Fruit fly (Drosophila melanogaster): Measurements from ENCODE around the gene CG2162.

CG2162 gene

dm6 chr3L:3042150-3043049 is 7.4 kb downstream of the CG2162 start, which contains the start of gene Prx4 (continued):
- peak; percentile 2 for TF ChIP-seq CG7368 (GFP tag; optimal IDR thresholded peaks at IDR 0.05)
- peak; percentile 49 for TF ChIP-seq net (GFP tag; optimal IDR thresholded peaks at IDR 0.05)
- TF ChIP-seq CG8632 (GFP tag; optimal IDR thresholded peaks at IDR 0.05), result peak; percentile 69
- peak; percentile 66 for TF ChIP-seq CG3919 (GFP tag; optimal IDR thresholded peaks at IDR 0.05)
- TF ChIP-seq Hr38 (GFP tag; optimal IDR thresholded peaks at IDR 0.05), result no peak
- TF ChIP-seq CG6808 (GFP tag; optimal IDR thresholded peaks at IDR 0.05), result peak; percentile 49
- peak; percentile 47 for TF ChIP-seq CG1621 (tag; optimal IDR thresholded peaks at IDR 0.05)
- TF ChIP-seq vri (GFP tag; optimal IDR thresholded peaks at IDR 0.05), result no peak
- TF ChIP-seq CG4318 (GFP tag; optimal IDR thresholded peaks at IDR 0.05), result peak; percentile 5
- peak; percentile 49 for TF ChIP-seq Sox102F (GFP tag; optimal IDR thresholded peaks at IDR 0.05)
- TF ChIP-seq fd85E (GFP tag; optimal IDR thresholded peaks at IDR 0.05), result no peak
- peak; percentile 45 for TF ChIP-seq spab (GFP tag; optimal IDR thresholded peaks at IDR 0.05)
- TF ChIP-seq Blimp-1 (GFP tag; optimal IDR thresholded peaks at IDR 0.05), result no peak
- peak; percentile 31 for TF ChIP-seq CG8319 (GFP tag; optimal IDR thresholded peaks at IDR 0.05)
- peak; percentile 72 for TF ChIP-seq lz (GFP tag; optimal IDR thresholded peaks at IDR 0.05)
- TF ChIP-seq Sox14 (GFP tag; optimal IDR thresholded peaks at IDR 0.05), result peak; percentile 59
- TF ChIP-seq Met (GFP tag; optimal IDR thresholded peaks at IDR 0.05), result peak; percentile 71
- peak; percentile 50 for TF ChIP-seq CG16779 (tag; optimal IDR thresholded peaks at IDR 0.05)
- peak; percentile 39 for TF ChIP-seq fd59A (GFP tag; optimal IDR thresholded peaks at IDR 0.05)
- TF ChIP-seq cyc (GFP tag; optimal IDR thresholded peaks at IDR 0.05), result peak; percentile 40
- TF ChIP-seq CG6854 (GFP tag; optimal IDR thresholded peaks at IDR 0.05), result no peak
- peak; percentile 90 for TF ChIP-seq CG6163 (GFP tag; IDR thresholded peaks at IDR 0.05)
- TF ChIP-seq eg (GFP tag; IDR thresholded peaks at IDR 0.05), result peak; percentile 85
- TF ChIP-seq CG15336 (GFP tag; IDR thresholded peaks at IDR 0.05), result peak; percentile 77
- peak; percentile 63; the same call in 1 of the 2 replicates for TF ChIP-seq CG11294 (GFP tag; IDR thresholded peaks at IDR 0.05)
- TF ChIP-seq CG34406 (GFP tag; optimal IDR thresholded peaks at IDR 0.05), result peak; percentile 65
- TF ChIP-seq Gug (GFP tag; IDR thresholded peaks at IDR 0.05), result peak; percentile 59
- peak; percentile 69; the same call in 2 of the 3 replicates for TF ChIP-seq CG8119 (GFP tag; IDR thresholded peaks at IDR 0.05)
- peak; percentile 67 for TF ChIP-seq CG32006 (GFP tag; optimal IDR thresholded peaks at IDR 0.05)
- no peak for TF ChIP-seq CG9139 (GFP tag; optimal IDR thresholded peaks at IDR 0.05)
- peak; percentile 71 for TF ChIP-seq Eip75B (GFP tag; optimal IDR thresholded peaks at IDR 0.05)

dm6 chr3L:3045256-3045743 is 10.3 kb downstream of the CG2162 start:
- TF ChIP-seq Ets21C (GFP tag; optimal IDR thresholded peaks at IDR 0.05) (peak; percentile 52), pdm3 (GFP tag; optimal IDR thresholded peaks at IDR 0.05) (peak; percentile 83), Sox102F (GFP tag; optimal IDR thresholded peaks at IDR 0.05) (peak; percentile 86), net (GFP tag; optimal IDR thresholded peaks at IDR 0.05) (peak; percentile 86), salr (GFP tag; optimal IDR thresholded peaks at IDR 0.05) (peak; percentile 62 to 85), lz (GFP tag; optimal IDR thresholded peaks at IDR 0.05) (peak; percentile 83), CG6276 (GFP tag; optimal IDR thresholded peaks at IDR 0.05) (peak; percentile 41), CG6163 (GFP tag; IDR thresholded peaks at IDR 0.05) (peak; percentile 84), Sox15 (GFP tag; optimal IDR thresholded peaks at IDR 0.05) (peak; percentile 87), CG4318 (GFP tag; optimal IDR thresholded peaks at IDR 0.05) (peak; percentile 54), Sox14 (GFP tag; optimal IDR thresholded peaks at IDR 0.05) (peak; percentile 84), Gug (GFP tag; IDR thresholded peaks at IDR 0.05) (peak; percentile 54), ss (GFP tag; optimal IDR thresholded peaks at IDR 0.05) (peak; percentile 87 to 91), CG10631 (GFP tag; optimal IDR thresholded peaks at IDR 0.05) (peak; percentile 89), fkh (GFP tag; optimal IDR thresholded peaks at IDR 0.05) (no peak), Hr39 (GFP tag; optimal IDR thresholded peaks at IDR 0.05) (peak; percentile 81), Ets96B (tag; optimal IDR thresholded peaks at IDR 0.05) (peak; percentile 93), CG9139 (GFP tag; optimal IDR thresholded peaks at IDR 0.05) (peak; percentile 85), CG8632 (GFP tag; optimal IDR thresholded peaks at IDR 0.05) (peak; percentile 93), CG3919 (GFP tag; optimal IDR thresholded peaks at IDR 0.05) (peak; percentile 85), CG10669 (GFP tag; optimal IDR thresholded peaks at IDR 0.05) (peak; percentile 90), CG8119 (GFP tag; IDR thresholded peaks at IDR 0.05) (peak; percentile 84), Eip78C (GFP tag) (peak; percentile 97), CG15336 (GFP tag; IDR thresholded peaks at IDR 0.05) (peak; percentile 65), Eip93F (GFP tag; optimal IDR thresholded peaks at IDR 0.05) (peak; percentile 61), esn (GFP tag; optimal IDR thresholded peaks at IDR 0.05) (peak; percentile 92), CG7368 (GFP tag; optimal IDR thresholded peaks at IDR 0.05) (peak; percentile 87), CG6808 (GFP tag; optimal IDR thresholded peaks at IDR 0.05) (peak; percentile 93), Hr38 (GFP tag; optimal IDR thresholded peaks at IDR 0.05) (no peak), Lpt (GFP tag; optimal IDR thresholded peaks at IDR 0.05) (peak; percentile 53)

All from whole organism, prepupa.